Worm (Caenorhabditis elegans): ENCODE data around the gene C31B8.7.

Gene C31B8.7

DNA sequence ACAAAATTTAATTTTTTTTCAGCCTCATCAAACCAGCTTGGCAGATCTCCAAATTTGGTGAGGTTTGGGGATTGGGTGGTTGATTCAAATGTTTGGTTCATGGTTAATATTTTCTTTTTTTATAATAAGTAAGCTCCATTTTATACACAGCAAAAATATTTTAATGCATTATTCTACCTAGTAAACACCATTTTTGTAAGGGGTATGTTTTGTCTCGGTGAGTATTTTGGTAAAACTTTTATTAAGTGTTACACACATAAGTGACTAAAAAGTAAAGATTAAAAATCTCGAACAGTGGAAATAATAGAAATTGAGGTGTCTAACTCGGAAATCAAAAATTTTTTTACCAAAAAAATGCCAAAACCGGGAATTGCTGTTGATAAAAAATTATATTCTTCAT lies 14.4 kb downstream of the C31B8.7 start, which contains the start of gene srw-4:
Gene srw-4, minus strand, starts transcription at position 101 of the 400 bp plus-strand sequence.
- no peak for TF ChIP-seq ceh-34 (tag; optimal IDR thresholded peaks at IDR 0.05)
- TF ChIP-seq hlh-6 (tag; optimal IDR thresholded peaks at IDR 0.05), result no peak
- TF ChIP-seq elt-2 (tag; optimal IDR thresholded peaks at IDR 0.05), result no peak
- TF ChIP-seq ceh-19 (GFP tag; optimal IDR thresholded peaks at IDR 0.05), result no peak
- no peak for TF ChIP-seq nhr-232 (tag; optimal IDR thresholded peaks at IDR 0.05)
- no peak for TF ChIP-seq Y22D7AL.16 (tag; optimal IDR thresholded peaks at IDR 0.05)
- no peak for TF ChIP-seq unc-42 (tag; optimal IDR thresholded peaks at IDR 0.05)
- TF ChIP-seq ttx-3 (tag; optimal IDR thresholded peaks at IDR 0.05), result no peak
- no peak for TF ChIP-seq ahr-1 (tag; optimal IDR thresholded peaks at IDR 0.05)
- TF ChIP-seq pqm-1 (tag; optimal IDR thresholded peaks at IDR 0.05), result no peak
- TF ChIP-seq sdc-2 (tag; optimal IDR thresholded peaks at IDR 0.05), result no peak
- no peak for TF ChIP-seq unc-55 (GFP tag; optimal IDR thresholded peaks at IDR 0.05)
- no peak for TF ChIP-seq ceh-31 (tag; optimal IDR thresholded peaks at IDR 0.05)
- no peak for TF ChIP-seq dve-1 (tag; optimal IDR thresholded peaks at IDR 0.05)
- TF ChIP-seq C38D4.7 (GFP tag; optimal IDR thresholded peaks at IDR 0.05), result no peak
- TF ChIP-seq ceh-45 (GFP tag; IDR thresholded peaks at IDR 0.05), result no peak

DNA sequence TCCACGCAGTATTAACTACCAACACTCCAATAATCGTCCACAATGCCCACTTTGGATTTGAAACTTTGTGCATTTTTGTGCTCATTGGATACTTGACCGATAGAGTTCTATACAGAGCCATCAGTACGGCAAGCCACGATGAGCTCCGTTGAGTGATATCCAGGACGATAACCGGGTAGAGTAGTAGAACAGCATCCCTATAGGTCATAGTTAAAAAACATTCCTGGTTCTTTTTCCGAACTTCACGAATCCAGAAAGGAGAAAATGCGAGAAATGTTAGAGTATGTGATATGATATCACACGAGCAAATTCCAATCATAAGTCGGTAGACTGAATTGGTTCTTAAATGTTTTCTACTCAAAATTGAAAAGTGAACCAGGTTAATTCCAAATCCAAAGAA lies 14.9 kb downstream of the C31B8.7 start:
- TF ChIP-seq ceh-30 (tag; optimal IDR thresholded peaks at IDR 0.05) (no peak), ahr-1 (tag; optimal IDR thresholded peaks at IDR 0.05) (no peak), eyg-1 (tag; optimal IDR thresholded peaks at IDR 0.05) (no peak), unc-86 (tag; optimal IDR thresholded peaks at IDR 0.05) (no peak), pros-1 (tag; optimal IDR thresholded peaks at IDR 0.05) (no peak), C38D4.7 (GFP tag; optimal IDR thresholded peaks at IDR 0.05) (no peak), ceh-31 (tag; optimal IDR thresholded peaks at IDR 0.05) (no peak), pag-3 (tag; optimal IDR thresholded peaks at IDR 0.05; ENCODE audit: borderline replicate concordance) (no peak), F13H6.1 (tag; optimal IDR thresholded peaks at IDR 0.05) (no peak), hlh-13 (GFP tag; optimal IDR thresholded peaks at IDR 0.05) (no peak), gmeb-2 (tag; optimal IDR thresholded peaks at IDR 0.05) (no peak), elt-2 (tag; optimal IDR thresholded peaks at IDR 0.05) (no peak)

DNA sequence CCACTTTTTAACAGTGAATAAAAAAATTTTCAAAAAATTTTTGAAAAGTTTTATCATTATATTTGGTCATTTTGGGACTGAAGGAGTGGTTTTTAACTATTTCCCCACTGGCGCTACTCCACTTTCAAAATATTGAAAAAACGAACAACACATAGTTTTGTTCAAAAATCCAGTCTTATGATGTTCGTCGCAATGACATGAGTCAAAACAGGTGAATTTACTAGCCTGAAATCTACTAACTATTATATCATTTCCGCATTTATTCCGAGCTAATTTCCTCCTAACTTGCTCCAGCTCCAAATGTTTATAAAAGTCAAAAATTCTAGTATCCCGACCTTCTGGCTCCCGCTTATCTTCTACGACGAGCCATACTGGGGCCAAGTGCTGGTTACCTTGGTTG lies 18.7 kb downstream of the C31B8.7 start, which contains the start of gene sre-24:
Gene sre-24, plus strand, starts transcription at position 301 of the 400 bp plus-strand sequence.
- no peak for TF ChIP-seq nfya-1 (tag; optimal IDR thresholded peaks at IDR 0.05)
- no peak for TF ChIP-seq nhr-232 (tag; optimal IDR thresholded peaks at IDR 0.05)
- no peak for TF ChIP-seq fkh-10 (GFP tag; optimal IDR thresholded peaks at IDR 0.05)
- TF ChIP-seq unc-42 (tag; optimal IDR thresholded peaks at IDR 0.05), result no peak
- TF ChIP-seq ceh-19 (GFP tag; optimal IDR thresholded peaks at IDR 0.05), result no peak
- no peak for TF ChIP-seq zip-5 (tag; optimal IDR thresholded peaks at IDR 0.05)
- TF ChIP-seq T23F11.4 (GFP tag; optimal IDR thresholded peaks at IDR 0.05), result no peak
- TF ChIP-seq ceh-14 (tag; optimal IDR thresholded peaks at IDR 0.05), result no peak
- TF ChIP-seq pax-1 (tag; optimal IDR thresholded peaks at IDR 0.05), result no peak
- TF ChIP-seq ttx-3 (tag; optimal IDR thresholded peaks at IDR 0.05), result no peak
- TF ChIP-seq ceh-24 (tag; optimal IDR thresholded peaks at IDR 0.05), result no peak
- no peak for TF ChIP-seq pros-1 (tag; optimal IDR thresholded peaks at IDR 0.05)
- no peak for TF ChIP-seq pat-9 (tag; optimal IDR thresholded peaks at IDR 0.05)

DNA sequence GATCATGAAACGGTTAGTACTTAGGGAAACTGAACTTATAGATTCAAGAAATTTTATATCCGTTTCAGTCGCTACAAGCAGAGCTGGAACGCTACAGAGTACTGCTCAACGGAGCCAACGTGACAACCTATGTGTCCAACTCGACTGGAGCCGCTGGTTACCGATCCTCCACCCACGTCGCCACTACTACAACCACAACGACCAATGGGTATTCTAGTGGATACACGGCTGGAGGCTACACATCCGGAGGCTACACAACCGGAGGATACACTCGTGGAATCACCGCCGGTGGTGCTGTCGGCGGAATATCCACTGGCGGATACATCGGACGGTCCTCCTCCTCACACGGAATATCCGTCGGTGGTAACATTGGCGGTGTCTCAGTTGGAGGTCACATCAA lies 20.0 kb downstream of the C31B8.7 start:
- no peak for TF ChIP-seq mec-3 (tag; optimal IDR thresholded peaks at IDR 0.05; ENCODE audit: borderline replicate concordance)
- TF ChIP-seq nhr-11 (tag; optimal IDR thresholded peaks at IDR 0.05), result no peak
- TF ChIP-seq ceh-19 (GFP tag; optimal IDR thresholded peaks at IDR 0.05), result no peak
- TF ChIP-seq unc-3 (GFP tag; conservative IDR thresholded peaks at IDR 0.05), result no peak
- TF ChIP-seq unc-3 (tag; optimal IDR thresholded peaks at IDR 0.05), result no peak
- TF ChIP-seq ceh-34 (tag; optimal IDR thresholded peaks at IDR 0.05), result no peak
- no peak for TF ChIP-seq rnt-1 (tag; optimal IDR thresholded peaks at IDR 0.05)
- TF ChIP-seq ttx-3 (tag; optimal IDR thresholded peaks at IDR 0.05), result no peak
- no peak for TF ChIP-seq fax-1 (tag; optimal IDR thresholded peaks at IDR 0.05)
- TF ChIP-seq K09A11.1 (tag; optimal IDR thresholded peaks at IDR 0.05; ENCODE audit: insufficient read depth), result no peak

All from whole organism, late embryonic.